Fruit fly (Drosophila melanogaster): Measurements from ENCODE around the gene CG14864.

The CG14864 gene

dm6 chr3R:15293878-15294350 lies 25.6 kb upstream of the CG14864 start (continued):
- TF ChIP-seq CG6791 (GFP tag; IDR thresholded peaks at IDR 0.05; ENCODE audit: partially characterized antibody): no peak
- TF ChIP-seq bigmax (GFP tag; optimal IDR thresholded peaks at IDR 0.05): no peak
- TF ChIP-seq CG6689 (GFP tag; IDR thresholded peaks at IDR 0.05): no peak
- no peak for TF ChIP-seq CG12769 (tag; optimal IDR thresholded peaks at IDR 0.05)
- no peak for TF ChIP-seq lov (optimal IDR thresholded peaks at IDR 0.05)
- TF ChIP-seq lov (GFP tag; IDR thresholded peaks at IDR 0.05): no peak
- TF ChIP-seq CG15269 (tag; optimal IDR thresholded peaks at IDR 0.05): no peak
- no peak for TF ChIP-seq CG6654 (GFP tag; optimal IDR thresholded peaks at IDR 0.05)
- no peak for TF ChIP-seq caup (GFP tag; optimal IDR thresholded peaks at IDR 0.05; ENCODE audit: severe bottlenecking)
- no peak for TF ChIP-seq CoRest (tag; optimal IDR thresholded peaks at IDR 0.05)
- TF ChIP-seq yki (optimal IDR thresholded peaks at IDR 0.05): no peak
- TF ChIP-seq CG17912 (GFP tag; optimal IDR thresholded peaks at IDR 0.05): no peak
- TF ChIP-seq bab2 (GFP tag; optimal IDR thresholded peaks at IDR 0.05): no peak
- peak in 1 of 2 experiments; percentile 88 for TF ChIP-seq Pdp1 (GFP tag; optimal IDR thresholded peaks at IDR 0.05)
- no peak for TF ChIP-seq hb (GFP tag; IDR thresholded peaks at IDR 0.05; ENCODE audit: partially characterized antibody)
- no peak for TF ChIP-seq dpn (GFP tag; optimal IDR thresholded peaks at IDR 0.05)
- TF ChIP-seq CG14965 (GFP tag; optimal IDR thresholded peaks at IDR 0.05; ENCODE audit: borderline replicate concordance): no peak
- peak; percentile 73 for TF ChIP-seq CG15514 (GFP tag; optimal IDR thresholded peaks at IDR 0.05)
- TF ChIP-seq CG10267 (tag; optimal IDR thresholded peaks at IDR 0.05): no peak
- no peak for TF ChIP-seq gcm2 (GFP tag; optimal IDR thresholded peaks at IDR 0.05)
- TF ChIP-seq Ets97D (GFP tag; optimal IDR thresholded peaks at IDR 0.05): no peak
- no peak for TF ChIP-seq Optix (GFP tag; IDR thresholded peaks at IDR 0.05)
- TF ChIP-seq CG11085 (GFP tag; IDR thresholded peaks at IDR 0.05): no peak
- TF ChIP-seq Usf (GFP tag; optimal IDR thresholded peaks at IDR 0.05): no peak
- peak; percentile 37 for TF ChIP-seq sens (GFP tag)
- no peak for TF ChIP-seq Trl (optimal IDR thresholded peaks at IDR 0.05)
- TF ChIP-seq Trl (GFP tag; optimal IDR thresholded peaks at IDR 0.05): no peak
- TF ChIP-seq CG14050 (GFP tag; IDR thresholded peaks at IDR 0.05): no peak
- no peak for TF ChIP-seq CG1024 (GFP tag; IDR thresholded peaks at IDR 0.05)
- TF ChIP-seq Opbp (GFP tag; IDR thresholded peaks at IDR 0.05; ENCODE audit: partially characterized antibody): no peak
- TF ChIP-seq gsb (GFP tag; IDR thresholded peaks at IDR 0.05): no peak
- TF ChIP-seq Oaz (GFP tag; IDR thresholded peaks at IDR 0.05): no peak
- no peak for TF ChIP-seq NfI (GFP tag; optimal IDR thresholded peaks at IDR 0.05)
- TF ChIP-seq TFAM (GFP tag; optimal IDR thresholded peaks at IDR 0.05): no peak
- no peak for TF ChIP-seq fu2 (GFP tag; optimal IDR thresholded peaks at IDR 0.05)
- TF ChIP-seq ab (GFP tag; optimal IDR thresholded peaks at IDR 0.05): no peak
- TF ChIP-seq E2f1 (GFP tag; IDR thresholded peaks at IDR 0.05): no peak
- TF ChIP-seq Doc2 (GFP tag; IDR thresholded peaks at IDR 0.05): no peak
- no peak for TF ChIP-seq Dp (GFP tag; optimal IDR thresholded peaks at IDR 0.05)
- TF ChIP-seq D19B (GFP tag; optimal IDR thresholded peaks at IDR 0.05): no peak
- TF ChIP-seq CG3407 (GFP tag; optimal IDR thresholded peaks at IDR 0.05): no peak
- no peak for TF ChIP-seq HHEX (GFP tag; optimal IDR thresholded peaks at IDR 0.05)
- TF ChIP-seq CG4404 (GFP tag; IDR thresholded peaks at IDR 0.05): no peak
- no peak for TF ChIP-seq Myb (GFP tag; optimal IDR thresholded peaks at IDR 0.05)
- no peak for TF ChIP-seq CG1602 (GFP tag; optimal IDR thresholded peaks at IDR 0.05)
- TF ChIP-seq Bteb2 (GFP tag; optimal IDR thresholded peaks at IDR 0.05): no peak
- no peak for TF ChIP-seq dan (GFP tag; IDR thresholded peaks at IDR 0.05)
- TF ChIP-seq so (GFP tag; IDR thresholded peaks at IDR 0.05): 0 out of 3 replicates have a peak, but pooled peaks have one; percentile 28
- TF ChIP-seq sna (GFP tag; IDR thresholded peaks at IDR 0.05; ENCODE audit: partially characterized antibody): no peak
- no peak for TF ChIP-seq CG3163 (GFP tag; optimal IDR thresholded peaks at IDR 0.05)
- no peak for TF ChIP-seq HLH54F (GFP tag; optimal IDR thresholded peaks at IDR 0.05)
- no peak for TF ChIP-seq Taf1 (GFP tag; IDR thresholded peaks at IDR 0.05)
- TF ChIP-seq CG8281 (tag; optimal IDR thresholded peaks at IDR 0.05): peak; percentile 100

Measured in whole organism, embryonic.